Worm (Caenorhabditis elegans): ENCODE measurements around the gene kqt-2.

ce11 chrX:8218653-8219052 is 27.5 kb downstream of the kqt-2 start, which contains the start of gene K02A6.4:
- no peak for TF ChIP-seq C16A3.4 (tag; optimal IDR thresholded peaks at IDR 0.05)
- no peak for TF ChIP-seq nhr-76 (tag; optimal IDR thresholded peaks at IDR 0.05)
- TF ChIP-seq jun-1 (tag; optimal IDR thresholded peaks at IDR 0.05), result no peak
- TF ChIP-seq tbx-2 (tag; optimal IDR thresholded peaks at IDR 0.05), result no peak

All from whole organism, L1 larva.